Worm (Caenorhabditis elegans): ENCODE measurements around the gene nhr-94.
A peak's percentile ranks its signal among the peaks of the same experiment; 100 is the strongest.

nhr-94 gene

DNA sequence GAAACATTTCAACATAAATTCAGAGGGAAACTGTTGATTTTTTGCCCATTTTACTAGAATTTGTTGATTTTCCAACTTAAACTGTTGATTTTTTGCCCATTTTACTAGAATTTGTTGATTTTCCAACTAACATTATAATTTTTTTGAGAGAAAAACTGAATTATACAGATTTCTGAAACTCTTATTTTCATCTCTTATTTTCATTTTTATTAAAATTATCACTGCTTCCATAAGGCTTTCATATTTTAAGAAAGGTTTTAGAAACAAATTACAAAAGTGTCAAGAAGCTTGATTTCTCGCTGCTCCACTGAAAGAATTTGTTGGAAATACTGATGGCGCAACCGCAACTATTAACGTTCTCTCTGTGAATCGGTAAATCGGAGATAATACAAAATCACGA is 36.2 kb downstream of the nhr-94 start:
- TF ChIP-seq K11D2.4 (GFP tag; IDR thresholded peaks at IDR 0.05) (no peak), B0261.1 (tag; optimal IDR thresholded peaks at IDR 0.05) (no peak), zim-3 (tag; optimal IDR thresholded peaks at IDR 0.05) (no peak), hmg-1.2 (GFP tag; IDR thresholded peaks at IDR 0.05) (no peak), nhr-120 (GFP tag; IDR thresholded peaks at IDR 0.05) (no peak), B0035.1 (tag; optimal IDR thresholded peaks at IDR 0.05) (no peak), rcor-1 (GFP tag; IDR thresholded peaks at IDR 0.05) (no peak), mel-28 (tag; optimal IDR thresholded peaks at IDR 0.05; ENCODE audit: borderline replicate concordance) (no peak), nfya-1 (tag; optimal IDR thresholded peaks at IDR 0.05; ENCODE audit: borderline replicate concordance, insufficient read depth) (no peak), hsf-1 (GFP tag; IDR thresholded peaks at IDR 0.05) (no peak), ztf-28 (GFP tag; IDR thresholded peaks at IDR 0.05) (no peak), dpl-1 (GFP tag; optimal IDR thresholded peaks at IDR 0.05) (no peak), attf-3 (GFP tag; conservative IDR thresholded peaks at IDR 0.05) (no peak), lag-1 (GFP tag; IDR thresholded peaks at IDR 0.05) (no peak), ztf-22 (GFP tag; optimal IDR thresholded peaks at IDR 0.05) (no peak), lsl-1 (GFP tag; optimal IDR thresholded peaks at IDR 0.05) (no peak), F55B11.4 (tag; optimal IDR thresholded peaks at IDR 0.05; ENCODE audit: borderline replicate concordance, insufficient read depth) (no peak), B0019.2 (GFP tag; conservative IDR thresholded peaks at IDR 0.05) (no peak), ztf-6 (GFP tag; IDR thresholded peaks at IDR 0.05) (no peak)

DNA sequence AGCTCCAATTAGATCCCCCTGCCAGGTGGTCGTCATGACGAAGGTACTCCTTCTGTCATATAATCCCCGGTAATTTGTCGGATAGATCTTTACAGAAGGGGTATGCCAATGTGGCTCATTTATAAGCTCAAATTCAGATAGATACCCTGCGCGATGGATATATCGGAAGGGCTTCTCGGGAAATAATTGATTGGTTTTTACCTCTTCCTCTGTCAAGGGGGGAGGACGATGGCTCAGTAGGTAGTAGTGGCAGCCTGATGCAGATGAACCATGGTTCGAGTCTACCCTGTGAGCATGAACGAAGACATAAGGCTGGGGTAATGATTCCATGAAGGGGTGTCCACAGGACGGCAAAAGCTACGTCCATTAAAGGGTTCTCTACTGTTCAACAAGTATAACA is 39.0 kb downstream of the nhr-94 start:
- TF ChIP-seq rpc-1 (optimal IDR thresholded peaks at IDR 0.05) (no peak), rpc-1 (tag; optimal IDR thresholded peaks at IDR 0.05) (peak; percentile 8), tlf-1 (GFP tag; optimal IDR thresholded peaks at IDR 0.05) (no peak)

DNA sequence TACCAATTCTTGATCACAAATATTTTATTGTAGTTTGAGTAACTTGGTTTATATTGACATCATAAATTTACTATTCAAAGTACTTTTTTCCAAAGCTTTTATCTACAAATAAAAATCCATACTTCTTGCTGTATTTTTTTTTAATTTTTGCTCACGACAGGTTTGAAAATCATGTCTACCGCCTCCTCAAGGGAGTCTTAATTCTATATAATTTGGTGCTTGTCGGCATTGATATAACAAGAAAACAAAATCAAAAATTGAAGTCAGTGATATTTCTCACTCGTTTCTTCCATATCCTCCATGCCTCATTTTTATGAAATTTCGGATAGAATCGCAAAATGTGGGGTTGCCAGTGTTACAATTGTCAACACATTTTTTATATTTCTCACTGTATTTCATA is 40.7 kb downstream of the nhr-94 start, which contains the start of gene str-47:
Gene str-47 (plus strand): TSS at position 301 of the 400 bp plus-strand sequence.
- TF ChIP-seq lag-1 (GFP tag; IDR thresholded peaks at IDR 0.05): no peak
- no peak for TF ChIP-seq B0336.3 (GFP tag; IDR thresholded peaks at IDR 0.05)
- no peak for TF ChIP-seq F22D6.2 (tag; optimal IDR thresholded peaks at IDR 0.05)
- no peak for TF ChIP-seq lin-35 (GFP tag; optimal IDR thresholded peaks at IDR 0.05)
- TF ChIP-seq nfyb-1 (GFP tag; IDR thresholded peaks at IDR 0.05): no peak
- no peak for TF ChIP-seq mes-4 (tag; optimal IDR thresholded peaks at IDR 0.05)
- no peak for TF ChIP-seq F23B12.7 (tag; optimal IDR thresholded peaks at IDR 0.05; ENCODE audit: insufficient read depth)
- no peak for TF ChIP-seq F52B5.7 (tag; optimal IDR thresholded peaks at IDR 0.05)
- TF ChIP-seq Y79H2A.3 (GFP tag; conservative IDR thresholded peaks at IDR 0.05): no peak
- no peak for TF ChIP-seq efl-1 (GFP tag; optimal IDR thresholded peaks at IDR 0.05)
- no peak for TF ChIP-seq attf-5 (GFP tag; optimal IDR thresholded peaks at IDR 0.05)
- no peak for TF ChIP-seq egrh-3 (GFP tag; IDR thresholded peaks at IDR 0.05)
- TF ChIP-seq xnd-1 (tag; optimal IDR thresholded peaks at IDR 0.05): no peak
- no peak for TF ChIP-seq K12H6.12 (tag; optimal IDR thresholded peaks at IDR 0.05)
- TF ChIP-seq nhr-80 (tag; optimal IDR thresholded peaks at IDR 0.05): no peak
- no peak for TF ChIP-seq D2030.7 (GFP tag; IDR thresholded peaks at IDR 0.05)

DNA sequence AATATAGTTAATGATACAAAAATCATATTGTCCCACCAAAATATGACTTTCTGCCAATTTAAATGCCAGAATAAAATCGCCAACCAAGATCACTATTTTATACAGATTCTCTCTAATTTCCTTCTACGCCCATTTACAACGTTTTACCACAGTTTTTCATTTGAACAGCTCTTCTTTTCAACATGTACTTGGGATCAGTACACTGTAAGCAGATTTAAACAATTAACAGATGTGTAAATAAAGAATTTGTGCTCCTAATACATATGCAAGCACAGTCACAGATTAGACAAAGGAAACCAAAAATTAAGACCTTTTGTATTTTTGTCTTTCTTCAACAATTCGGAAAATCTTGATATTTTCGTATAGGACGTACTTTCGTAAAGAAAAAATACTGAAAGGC is 42.7 kb downstream of the nhr-94 start, which contains the start of gene F07C4.11:
Gene F07C4.11 (minus strand): TSS at position 101 of the 400 bp plus-strand sequence.
- TF ChIP-seq fkh-3 (tag; optimal IDR thresholded peaks at IDR 0.05) (no peak), F22D6.2 (tag; optimal IDR thresholded peaks at IDR 0.05) (no peak), him-1 (tag; optimal IDR thresholded peaks at IDR 0.05) (no peak), repo-1 (tag; optimal IDR thresholded peaks at IDR 0.05) (no peak), F37B4.10 (GFP tag; IDR thresholded peaks at IDR 0.05) (no peak), cebp-1 (GFP tag; IDR thresholded peaks at IDR 0.05) (no peak), cebp-1 (tag; optimal IDR thresholded peaks at IDR 0.05) (no peak), ceh-100 (GFP tag; IDR thresholded peaks at IDR 0.05) (no peak), cebp-2 (GFP tag; IDR thresholded peaks at IDR 0.05) (no peak), sptf-2 (GFP tag; optimal IDR thresholded peaks at IDR 0.05) (no peak)

Data from whole organism, young adult.